Fruit fly (Drosophila melanogaster) whole organism, embryonic: ENCODE data around the gene CG11882.

Source experiments
- Asciz ChIP-seq: fragments of 200-800 bp; sonication (Bioruptor generic); optimal IDR thresholded peaks from 2 replicates; lab custom pipeline; 2017; ENCODE audit warnings: missing biosample characterization, mild to moderate bottlenecking, missing genetic modification characterization, missing genetic modification reagents
- Atf-2 ChIP-seq: fragments of 200-800 bp; sonication (Bioruptor generic); optimal IDR thresholded peaks from 2 replicates; lab custom pipeline; 2016; ENCODE audit warnings: missing biosample characterization, missing genetic modification characterization
- B-H2 ChIP-seq: fragments of 200-800 bp; sonication (Bioruptor generic); optimal IDR thresholded peaks from 2 replicates; lab custom pipeline; 2018; ENCODE audit warnings: missing biosample characterization, mild to moderate bottlenecking, missing genetic modification characterization
- Blimp-1 ChIP-seq: fragments of 200-800 bp; sonication (Bioruptor generic); optimal IDR thresholded peaks from 3 replicates; lab custom pipeline; 2018; ENCODE audit warnings: missing biosample characterization, missing genetic modification characterization, mild to moderate bottlenecking, moderate library complexity, missing genetic modification reagents
- CG10543 ChIP-seq: fragments of 200-800 bp; sonication (Bioruptor generic); optimal IDR thresholded peaks from 3 replicates; lab custom pipeline; 2017; ENCODE audit warnings: missing biosample characterization, mild to moderate bottlenecking, missing genetic modification characterization, moderate library complexity
- CG10565 ChIP-seq: fragments of 200-800 bp; sonication (Bioruptor generic); optimal IDR thresholded peaks from 3 replicates; lab custom pipeline; 2016; ENCODE audit warnings: missing biosample characterization, mild to moderate bottlenecking, missing genetic modification characterization
- CG11560 ChIP-seq: fragments of 200-800 bp; sonication (Bioruptor generic); IDR thresholded peaks from 3 replicates; pipeline ENCODE4 v1.3.6; 2022; ENCODE audit warnings: missing biosample characterization, missing genetic modification characterization
- CG12236 ChIP-seq: fragments of 200-800 bp; sonication (Bioruptor generic); optimal IDR thresholded peaks from 2 replicates; lab custom pipeline; 2016; ENCODE audit warnings: missing biosample characterization, missing genetic modification characterization
- CG13296 ChIP-seq: fragments of 200-800 bp; sonication (Bioruptor generic); optimal IDR thresholded peaks from 3 replicates; lab custom pipeline; 2018; ENCODE audit warnings: missing biosample characterization, mild to moderate bottlenecking, missing genetic modification characterization
- CG13424 ChIP-seq: fragments of 200-800 bp; sonication (Bioruptor generic); optimal IDR thresholded peaks from 2 replicates; lab custom pipeline; 2019; ENCODE audit warnings: missing biosample characterization, mild to moderate bottlenecking, missing genetic modification characterization, moderate library complexity
- CG1603 ChIP-seq: fragments of 200-800 bp; sonication (Bioruptor generic); optimal IDR thresholded peaks from 2 replicates; lab custom pipeline; 2019; ENCODE audit warnings: missing biosample characterization, mild to moderate bottlenecking, missing genetic modification characterization, moderate library complexity
- CG16815 ChIP-seq: fragments of 200-800 bp; sonication (Bioruptor generic); optimal IDR thresholded peaks from 3 replicates; lab custom pipeline; 2017; ENCODE audit warnings: missing biosample characterization, mild to moderate bottlenecking, missing genetic modification characterization
- CG17612 ChIP-seq: fragments of 200-800 bp; sonication (Bioruptor generic); IDR thresholded peaks from 2 replicates; pipeline ENCODE4 v1.3.6; 2022; ENCODE audit warnings: missing biosample characterization, missing genetic modification characterization
- CG2120 ChIP-seq: fragments of 200-800 bp; sonication (Bioruptor generic); optimal IDR thresholded peaks from 3 replicates; lab custom pipeline; 2016; ENCODE audit warnings: missing biosample characterization, missing genetic modification characterization
- CG2889 ChIP-seq: fragments of 200-800 bp; sonication (Bioruptor generic); IDR thresholded peaks from 3 replicates; pipeline ENCODE4 v1.3.6; 2022; ENCODE audit warnings: missing biosample characterization, missing genetic modification characterization
- CG30431 ChIP-seq: fragments of 200-800 bp; sonication (Bioruptor generic); optimal IDR thresholded peaks from 2 replicates; lab custom pipeline; 2017; ENCODE audit warnings: missing biosample characterization, missing genetic modification characterization
- CG31388 ChIP-seq: fragments of 200-800 bp; sonication (Bioruptor generic); optimal IDR thresholded peaks from 2 replicates; lab custom pipeline; 2016; ENCODE audit warnings: missing biosample characterization, missing genetic modification characterization
- CG3838 ChIP-seq: fragments of 200-800 bp; sonication (Bioruptor generic); optimal IDR thresholded peaks from 3 replicates; lab custom pipeline; 2016; ENCODE audit warnings: missing biosample characterization, missing genetic modification characterization
- CG4424 ChIP-seq: fragments of 200-800 bp; sonication (Bioruptor generic); optimal IDR thresholded peaks from 3 replicates; lab custom pipeline; 2016; ENCODE audit warnings: missing biosample characterization, missing genetic modification characterization
- CG7556 ChIP-seq: fragments of 200-800 bp; sonication (Bioruptor generic); optimal IDR thresholded peaks from 2 replicates; lab custom pipeline; 2017; ENCODE audit warnings: missing biosample characterization, mild to moderate bottlenecking, missing genetic modification characterization
- CG8089 ChIP-seq: fragments of 200-800 bp; sonication (Bioruptor generic); optimal IDR thresholded peaks from 3 replicates; lab custom pipeline; 2016; ENCODE audit warnings: missing biosample characterization, missing genetic modification characterization
- CG8478 ChIP-seq: fragments of >200 bp; optimal IDR thresholded peaks from 2 replicates; lab custom pipeline; 2018
- CG9437 ChIP-seq: fragments of 200-800 bp; sonication (Bioruptor generic); optimal IDR thresholded peaks from 2 replicates; lab custom pipeline; 2018; ENCODE audit warnings: missing biosample characterization, mild to moderate bottlenecking, missing genetic modification characterization
- CG9727 ChIP-seq: fragments of 200-800 bp; sonication (Bioruptor generic); optimal IDR thresholded peaks from 3 replicates; lab custom pipeline; 2017; ENCODE audit warnings: missing biosample characterization, mild to moderate bottlenecking, missing genetic modification characterization
- Chrac-16 ChIP-seq: fragments of 200-800 bp; sonication (Bioruptor generic); optimal IDR thresholded peaks from 3 replicates; lab custom pipeline; 2016; ENCODE audit warnings: missing biosample characterization, missing genetic modification characterization
- Dll ChIP-seq: fragments of 200-800 bp; sonication (Bioruptor generic); IDR thresholded peaks from 4 replicates; pipeline ENCODE4 v1.3.6; 2022; ENCODE audit warnings: missing biosample characterization, missing genetic modification characterization; ENCODE audit not compliant: partially characterized antibody
- H15 ChIP-seq: fragments of 200-800 bp; sonication (Bioruptor generic); IDR thresholded peaks from 3 replicates; pipeline ENCODE4 v1.3.6; 2022; ENCODE audit warnings: missing biosample characterization, missing genetic modification characterization
- Hr3 ChIP-seq: fragments of 200-800 bp; sonication (Bioruptor generic); optimal IDR thresholded peaks from 3 replicates; lab custom pipeline; 2016; ENCODE audit warnings: missing biosample characterization, missing genetic modification characterization
- Mad ChIP-seq: fragments of 200-800 bp; sonication (Bioruptor generic); optimal IDR thresholded peaks from 2 replicates; lab custom pipeline; 2016; ENCODE audit warnings: missing biosample characterization, missing genetic modification characterization
- Sin3A ChIP-seq: fragments of >200 bp; optimal IDR thresholded peaks from 2 replicates; lab custom pipeline; 2018
- caup ChIP-seq: fragments of 200-800 bp; sonication (Bioruptor generic); optimal IDR thresholded peaks from 3 replicates; lab custom pipeline; 2017; ENCODE audit warnings: missing biosample characterization, mild to moderate bottlenecking, missing genetic modification characterization, moderate library complexity; ENCODE audit not compliant: severe bottlenecking
- chinmo ChIP-seq: fragments of 200-800 bp; sonication (Bioruptor generic); IDR thresholded peaks from 4 replicates; pipeline ENCODE4 v1.3.6; 2022; ENCODE audit warnings: missing biosample characterization, missing genetic modification characterization; ENCODE audit not compliant: partially characterized antibody
- dati ChIP-seq: fragments of 200-800 bp; sonication (Bioruptor generic); IDR thresholded peaks from 2 replicates; pipeline ENCODE4 v1.3.6; 2022; ENCODE audit warnings: missing biosample characterization, missing genetic modification characterization
- emc ChIP-seq: fragments of 200-800 bp; sonication (Bioruptor generic); optimal IDR thresholded peaks from 2 replicates; lab custom pipeline; 2016; ENCODE audit warnings: missing biosample characterization, missing genetic modification characterization
- en ChIP-seq: fragments of 200-800 bp; sonication (Bioruptor generic); optimal IDR thresholded peaks from 2 replicates; lab custom pipeline; 2016; ENCODE audit warnings: missing biosample characterization, missing genetic modification characterization
- fru ChIP-seq: fragments of >200 bp; optimal IDR thresholded peaks from 2 replicates; lab custom pipeline; 2017
- ftz-f1 ChIP-seq: fragments of 200-800 bp; sonication (Bioruptor generic); optimal IDR thresholded peaks from 2 replicates; lab custom pipeline; 2016; ENCODE audit warnings: missing biosample characterization, missing genetic modification characterization
- gsb-n ChIP-seq: fragments of 200-800 bp; sonication (Bioruptor generic); optimal IDR thresholded peaks from 3 replicates; lab custom pipeline; 2018; ENCODE audit warnings: missing biosample characterization, mild to moderate bottlenecking, missing genetic modification characterization
- h ChIP-seq: fragments of >200 bp; optimal IDR thresholded peaks from 2 replicates; lab custom pipeline; 2017
- jumu ChIP-seq: fragments of 200-800 bp; sonication (Bioruptor generic); optimal IDR thresholded peaks from 3 replicates; lab custom pipeline; 2016; ENCODE audit warnings: missing biosample characterization, missing genetic modification characterization
- lab ChIP-seq: fragments of 200-800 bp; sonication (Bioruptor generic); optimal IDR thresholded peaks from 3 replicates; lab custom pipeline; 2017; ENCODE audit warnings: missing biosample characterization, missing genetic modification characterization, mild to moderate bottlenecking, moderate library complexity, missing genetic modification reagents
- mirr ChIP-seq: fragments of 200-800 bp; sonication (Bioruptor generic); optimal IDR thresholded peaks from 3 replicates; lab custom pipeline; 2018; ENCODE audit warnings: missing biosample characterization, mild to moderate bottlenecking, missing genetic modification characterization
- onecut ChIP-seq: fragments of 200-800 bp; sonication (Bioruptor generic); IDR thresholded peaks from 2 replicates; pipeline ENCODE4 v1.3.6; 2022; ENCODE audit warnings: missing biosample characterization, missing genetic modification characterization
- pho ChIP-seq: fragments of 200-800 bp; sonication (Bioruptor generic); optimal IDR thresholded peaks from 2 replicates; lab custom pipeline; 2016; ENCODE audit warnings: missing biosample characterization, missing genetic modification characterization
- repo ChIP-seq: fragments of 200-800 bp; sonication (Bioruptor generic); optimal IDR thresholded peaks from 2 replicates; lab custom pipeline; 2016; ENCODE audit warnings: missing biosample characterization, missing genetic modification characterization
- ro ChIP-seq: fragments of 200-800 bp; sonication (Bioruptor generic); IDR thresholded peaks from 2 replicates; pipeline ENCODE4 v1.3.6; 2022; ENCODE audit warnings: missing biosample characterization, missing genetic modification characterization
- sima ChIP-seq: fragments of 200-800 bp; sonication (Bioruptor generic); optimal IDR thresholded peaks from 2 replicates; lab custom pipeline; 2016; ENCODE audit warnings: missing biosample characterization, missing genetic modification characterization
- slou ChIP-seq: fragments of 200-800 bp; sonication (Bioruptor generic); optimal IDR thresholded peaks from 3 replicates; lab custom pipeline; 2016; ENCODE audit warnings: missing biosample characterization, missing genetic modification characterization
- so ChIP-seq: fragments of 200-800 bp; sonication (Bioruptor generic); IDR thresholded peaks from 3 replicates; pipeline ENCODE4 v1.3.6; 2022; ENCODE audit warnings: missing biosample characterization, missing genetic modification characterization
- stc ChIP-seq: fragments of 200-800 bp; sonication (Bioruptor generic); IDR thresholded peaks from 2 replicates; pipeline ENCODE4 v1.3.6; 2022; ENCODE audit warnings: missing biosample characterization, missing genetic modification characterization
- sug ChIP-seq: fragments of 200-800 bp; optimal IDR thresholded peaks from 2 replicates; lab custom pipeline; 2019; ENCODE audit warnings: missing biosample characterization, mild to moderate bottlenecking, missing genetic modification characterization, moderate library complexity
- vnd ChIP-seq: fragments of 200-800 bp; sonication (Bioruptor generic); IDR thresholded peaks from 3 replicates; pipeline ENCODE4 v1.3.6; 2022; ENCODE audit warnings: missing biosample characterization, missing genetic modification characterization; ENCODE audit not compliant: partially characterized antibody
- yki ChIP-seq: fragments of >200 bp; optimal IDR thresholded peaks from 3 replicates; lab custom pipeline; 2018

Gene CG11882

dm6 chr3R:29130902-29131621 lies 16.9 kb downstream of the CG11882 start, which contains the start of the genes dgt6 and Vha100-1 (continued):
- TF ChIP-seq Blimp-1 (GFP tag; lab: Kevin White, UChicago) (no peak), vnd (GFP tag; lab: Robert Waterston, UW) (no peak), CG31388 (GFP tag; lab: Kevin White, UChicago) (no peak), CG9437 (no peak), Atf-2 (GFP tag; lab: Kevin White, UChicago) (no peak), repo (GFP tag; lab: Kevin White, UChicago) (no peak), Hr3 (no peak), H15 (GFP tag; lab: Robert Waterston, UW) (no peak), sug (tag; lab: Kevin White, UChicago) (peak; percentile 60), CG16815 (GFP tag; lab: Kevin White, UChicago) (no peak), yki (lab: Kevin White, UChicago) (no peak), lab (GFP tag; lab: Kevin White, UChicago) (peak; percentile 26), CG13424 (tag; lab: Kevin White, UChicago) (peak; percentile 21), Asciz (no peak), gsb-n (tag; lab: Kevin White, UChicago) (no peak), dati (GFP tag; lab: Robert Waterston, UW) (no peak), CG4424 (GFP tag; lab: Kevin White, UChicago) (peak; percentile 47), en (GFP tag; lab: Kevin White, UChicago) (no peak), mirr (no peak), CG2889 (GFP tag; lab: Robert Waterston, UW) (no peak), Sin3A (lab: Kevin White, UChicago) (peak; percentile 24), CG11560 (tag; lab: Robert Waterston, UW) (no peak), emc (no peak), B-H2 (GFP tag; lab: Kevin White, UChicago) (no peak), fru (no peak), caup (GFP tag; lab: Kevin White, UChicago) (no peak), CG8478 (no peak), Dll (GFP tag; lab: Robert Waterston, UW) (no peak), slou (no peak), CG30431 (no peak), chinmo (GFP tag; lab: Robert Waterston, UW) (no peak), Mad (GFP tag; lab: Kevin White, UChicago) (no peak), CG8089 (GFP tag; lab: Kevin White, UChicago) (no peak), h (no peak), CG10565 (no peak), CG9727 (peak; percentile 40), Chrac-16 (no peak), ftz-f1 (no peak), CG12236 (GFP tag; lab: Kevin White, UChicago) (no peak), CG1603 (no peak), onecut (GFP tag; lab: Robert Waterston, UW) (peak; percentile 95), CG10543 (no peak), so (GFP tag; lab: Robert Waterston, UW) (no peak), CG13296 (GFP tag; lab: Kevin White, UChicago) (no peak), ro (GFP tag; lab: Robert Waterston, UW) (no peak), CG2120 (GFP tag; lab: Kevin White, UChicago) (no peak), pho (GFP tag; lab: Kevin White, UChicago) (no peak), stc (GFP tag; lab: Robert Waterston, UW) (no peak), CG3838 (GFP tag; lab: Kevin White, UChicago) (no peak), CG17612 (no peak), jumu (no peak), sima (GFP tag; lab: Kevin White, UChicago) (no peak), CG7556 (GFP tag; lab: Kevin White, UChicago) (no peak)
